Fruit fly (Drosophila melanogaster) whole organism, wandering third instar larva: ENCODE measurements around the gene CG15876.

ENCODE experiments used
- Abd-B ChIP-seq: fragments of >200 bp; optimal IDR thresholded peaks from 2 replicates; lab custom pipeline; 2017; ENCODE audit warnings: missing biosample characterization, missing genetic modification characterization
- CG32264 ChIP-seq: fragments of 200-800 bp; sonication (Bioruptor generic); optimal IDR thresholded peaks from 2 replicates; lab custom pipeline; 2016; ENCODE audit warnings: missing biosample characterization, missing genetic modification characterization
- CG9705 ChIP-seq: fragments of 200-800 bp; sonication (Bioruptor generic); optimal IDR thresholded peaks from 2 replicates; lab custom pipeline; 2018; ENCODE audit warnings: missing biosample characterization, mild to moderate bottlenecking, missing genetic modification characterization
- Dfd ChIP-seq: fragments of >200 bp; optimal IDR thresholded peaks from 2 replicates; lab custom pipeline; 2017; ENCODE audit warnings: missing biosample characterization, missing genetic modification characterization
- Dif ChIP-seq: fragments of 200-275, 200-300 bp; sonication (Bioruptor generic); optimal IDR thresholded peaks from 2 replicates; lab custom pipeline; 2018; ENCODE audit warnings: missing biosample characterization, missing genetic modification characterization; ENCODE audit not compliant: partially characterized antibody
- GATAd ChIP-seq: sonication (Bioruptor generic); optimal IDR thresholded peaks from 2 replicates; lab custom pipeline; 2016; ENCODE audit warnings: missing biosample characterization, missing genetic modification characterization
- Hnf4 ChIP-seq: fragments of 200-800 bp; sonication (Bioruptor generic); optimal IDR thresholded peaks from 2 replicates; lab custom pipeline; 2016; ENCODE audit warnings: missing biosample characterization, mild to moderate bottlenecking, missing genetic modification characterization
- Hr78 ChIP-seq: fragments of >200 bp; optimal IDR thresholded peaks from 2 replicates; lab custom pipeline; 2017; ENCODE audit warnings: missing biosample characterization, missing genetic modification characterization
- Hr83 ChIP-seq: fragments of 200-300 bp; sonication (Bioruptor generic); optimal IDR thresholded peaks from 2 replicates; lab custom pipeline; 2016; ENCODE audit warnings: missing biosample characterization, mild to moderate bottlenecking, missing genetic modification characterization, moderate library complexity; ENCODE audit not compliant: poor library complexity, severe bottlenecking
- Mio ChIP-seq: sonication (Bioruptor generic); optimal IDR thresholded peaks from 2 replicates; lab custom pipeline; 2016; ENCODE audit warnings: missing biosample characterization, missing genetic modification characterization
- Myc ChIP-seq: fragments of >200 bp; optimal IDR thresholded peaks from 2 replicates; lab custom pipeline; 2017
- N ChIP-seq: fragments of >200 bp; optimal IDR thresholded peaks from 2 replicates; lab custom pipeline; 2018; ENCODE audit warnings: missing biosample characterization, missing external identifiers, missing genetic modification characterization
- OdsH ChIP-seq: fragments of 200-800 bp; sonication (Bioruptor generic); optimal IDR thresholded peaks from 2 replicates; lab custom pipeline; 2016; ENCODE audit warnings: missing biosample characterization, mild to moderate bottlenecking, missing genetic modification characterization
- Rel ChIP-seq, 2 experiments: fragments of 200-800 bp; sonication (Bioruptor generic) in 1 of 2; optimal IDR thresholded peaks; 2 replicates in 1 of 2; 3 replicates in 1 of 2; lab custom pipeline; 2016 to 2019; ENCODE audit warnings: mild to moderate bottlenecking in 2 of 2, missing biosample characterization in 2 of 2, missing genetic modification characterization in 2 of 2, moderate library complexity in 1 of 2
- br ChIP-seq: fragments of 200-800 bp; sonication (Bioruptor generic); optimal IDR thresholded peaks from 2 replicates; lab custom pipeline; 2016; ENCODE audit warnings: missing biosample characterization, missing genetic modification characterization
- brk ChIP-seq: fragments of 200-800 bp; sonication (Bioruptor generic); optimal IDR thresholded peaks from 2 replicates; lab custom pipeline; 2016; ENCODE audit warnings: missing biosample characterization, mild to moderate bottlenecking, missing genetic modification characterization
- dl ChIP-seq, 2 experiments: fragments of 175-275, 200-275 bp in 1 of 2; fragments of 200-275 bp in 1 of 2; sonication (Bioruptor generic); optimal IDR thresholded peaks; lab custom pipeline; 2018; ENCODE audit warnings: mild to moderate bottlenecking in 2 of 2, missing biosample characterization in 2 of 2, missing genetic modification characterization in 2 of 2, moderate library complexity in 2 of 2; ENCODE audit not compliant: partially characterized antibody in 2 of 2, insufficient read depth in 1 of 2
- dmrt93B ChIP-seq: fragments of 200-800 bp; sonication (Bioruptor generic); optimal IDR thresholded peaks from 2 replicates; lab custom pipeline; 2018; ENCODE audit warnings: missing biosample characterization, mild to moderate bottlenecking, missing genetic modification characterization
- dsf ChIP-seq: sonication (Bioruptor generic); optimal IDR thresholded peaks from 2 replicates; lab custom pipeline; 2016; ENCODE audit warnings: missing biosample characterization, missing genetic modification characterization, borderline replicate concordance
- ey ChIP-seq: fragments of 200-800 bp; sonication (Bioruptor generic); optimal IDR thresholded peaks from 2 replicates; lab custom pipeline; 2016; ENCODE audit warnings: missing biosample characterization, missing genetic modification characterization
- fru ChIP-seq: fragments of 200-800 bp; sonication (Bioruptor generic); optimal IDR thresholded peaks from 3 replicates; lab custom pipeline; 2016; ENCODE audit warnings: missing biosample characterization, mild to moderate bottlenecking, missing genetic modification characterization
- jim ChIP-seq: fragments of 175-275, 200-325 bp; sonication (Bioruptor generic); optimal IDR thresholded peaks from 2 replicates; lab custom pipeline; 2016; ENCODE audit warnings: missing biosample characterization, mild to moderate bottlenecking, missing genetic modification characterization
- lola ChIP-seq: fragments of >200 bp; optimal IDR thresholded peaks from 2 replicates; lab custom pipeline; 2017; ENCODE audit warnings: missing biosample characterization, missing genetic modification characterization
- pan ChIP-seq: fragments of >200 bp; optimal IDR thresholded peaks from 2 replicates; lab custom pipeline; 2017
- sage ChIP-seq: fragments of 200-800 bp; sonication (Bioruptor generic); optimal IDR thresholded peaks from 2 replicates; lab custom pipeline; 2016; ENCODE audit warnings: missing biosample characterization, mild to moderate bottlenecking, missing genetic modification characterization
- sv ChIP-seq: fragments of 200-800 bp; sonication (Bioruptor generic); optimal IDR thresholded peaks from 3 replicates; lab custom pipeline; 2016; ENCODE audit warnings: missing biosample characterization, missing genetic modification characterization
- tai ChIP-seq: sonication (Bioruptor generic); optimal IDR thresholded peaks from 2 replicates; lab custom pipeline; 2016; ENCODE audit warnings: missing biosample characterization, missing genetic modification characterization
- usp ChIP-seq: fragments of >200 bp; optimal IDR thresholded peaks from 2 replicates; lab custom pipeline; 2017; ENCODE audit warnings: missing biosample characterization, missing genetic modification characterization

Gene CG15876

DNA sequence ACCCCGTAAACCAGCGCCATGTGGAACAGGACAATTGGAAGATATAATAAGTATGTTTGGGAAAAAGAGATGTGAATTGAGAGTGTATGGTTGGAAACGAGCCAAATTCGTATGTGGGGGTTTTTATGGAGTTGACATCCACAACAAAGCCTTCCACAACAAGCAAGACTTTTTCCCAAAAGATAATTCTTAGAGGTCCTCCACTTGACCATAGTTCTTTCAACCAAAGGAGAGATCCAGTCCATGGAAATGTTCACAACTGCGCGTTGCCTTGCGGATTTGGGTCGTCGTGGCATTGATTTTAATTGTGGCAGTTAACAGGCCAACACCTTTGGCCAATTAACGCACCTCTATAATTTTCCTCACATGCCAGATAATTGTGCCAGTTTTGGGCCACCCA is 4.7 kb downstream of the CG15876 start, which contains the start of gene CG18418:
Gene CG18418 (minus strand): TSS at position 101 of the 400 bp plus-strand sequence.
- no peak for TF ChIP-seq Myc
- no peak for TF ChIP-seq dl (GFP tag; optimal IDR thresholded peaks at IDR 0.05; lab: Kevin White, UChicago; ENCODE audit: insufficient read depth in 1 of 2, partially characterized antibody in 2 of 2)
- TF ChIP-seq sage (GFP tag; lab: Kevin White, UChicago): no peak
- TF ChIP-seq GATAd: no peak
- TF ChIP-seq Hnf4 (GFP tag; lab: Kevin White, UChicago): no peak
- TF ChIP-seq lola (GFP tag; lab: Kevin White, UChicago): no peak
- no peak for TF ChIP-seq brk

DNA sequence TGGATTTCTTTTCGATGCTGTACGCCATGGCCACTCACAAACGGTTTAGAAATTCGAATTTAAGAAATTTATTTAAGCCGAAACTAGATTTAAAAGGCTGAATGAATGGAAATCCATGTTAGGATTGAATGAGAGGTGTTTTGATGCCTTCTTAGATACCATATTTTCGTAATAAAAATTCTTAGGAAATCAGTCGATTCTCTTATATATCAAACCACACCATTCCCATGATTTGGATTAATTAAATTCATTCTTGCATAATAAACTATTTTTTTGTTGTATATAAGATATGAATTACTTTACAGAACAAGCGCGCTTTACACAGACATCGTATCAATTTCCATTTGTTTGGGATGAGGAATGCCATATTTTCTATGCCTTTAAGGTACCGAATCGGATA is 6.0 kb downstream of the CG15876 start, which contains the start of gene CG7514:
Gene CG7514 (minus strand): TSS at position 101 of the 400 bp plus-strand sequence.
- TF ChIP-seq fru (no peak), tai (GFP tag; lab: Kevin White, UChicago) (no peak), Abd-B (no peak), dl (GFP tag; optimal IDR thresholded peaks at IDR 0.05; lab: Kevin White, UChicago; ENCODE audit: insufficient read depth in 1 of 2, partially characterized antibody in 2 of 2) (no peak), br (GFP tag; lab: Kevin White, UChicago) (no peak), Dif (GFP tag; lab: Kevin White, UChicago) (no peak), sage (GFP tag; lab: Kevin White, UChicago) (no peak), CG32264 (no peak)

DNA sequence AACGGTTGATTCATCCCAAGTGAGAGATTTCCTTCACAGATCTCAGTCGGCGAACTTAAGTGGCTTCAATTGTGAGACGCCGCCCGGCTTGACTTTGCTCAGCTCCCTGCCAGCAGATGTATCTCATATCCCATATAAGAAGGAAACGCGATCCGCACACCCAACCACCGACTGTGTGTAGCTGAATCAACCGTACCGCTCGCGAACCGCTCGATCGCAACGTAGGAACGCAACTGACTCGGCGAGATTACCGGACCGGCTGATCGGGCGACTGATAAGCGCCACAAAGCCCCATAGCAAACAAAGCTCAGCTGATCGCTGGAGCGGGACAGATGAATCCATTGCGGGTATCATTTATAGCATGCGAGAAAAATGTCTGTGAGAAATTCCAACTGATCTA is 7.5 kb downstream of the CG15876 start, which contains the start of gene axo:
Gene axo (minus strand): TSS at position 185 of the 400 bp plus-strand sequence.
- TF ChIP-seq Rel (GFP tag; optimal IDR thresholded peaks at IDR 0.05; lab: Kevin White, UChicago): no peak
- TF ChIP-seq Rel (tag; optimal IDR thresholded peaks at IDR 0.05; lab: Kevin White, UChicago): peak; percentile 11
- TF ChIP-seq Hr78 (GFP tag; lab: Kevin White, UChicago): no peak
- no peak for TF ChIP-seq usp

DNA sequence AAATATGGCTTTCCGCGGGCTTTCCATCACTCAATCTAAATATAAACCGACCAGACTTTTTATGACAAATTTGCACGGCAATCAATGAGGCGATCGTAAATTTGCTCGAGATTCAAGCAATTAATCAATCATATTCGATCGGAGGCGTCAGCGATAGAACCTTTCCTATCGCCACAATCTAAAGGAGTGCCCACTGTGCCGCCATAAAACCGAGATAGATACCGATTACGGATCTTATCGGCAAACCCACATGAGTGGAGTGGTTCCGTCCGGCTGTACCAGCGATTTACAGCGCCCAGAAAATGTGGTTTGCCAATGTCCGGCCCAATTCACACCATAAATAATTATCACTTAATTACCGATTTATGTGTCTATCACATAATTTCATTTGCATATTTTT is 8.0 kb downstream of the CG15876 start:
- TF ChIP-seq OdsH: no peak
- TF ChIP-seq Myc: no peak
- no peak for TF ChIP-seq ey (GFP tag; lab: Kevin White, UChicago)
- no peak for TF ChIP-seq Hnf4 (GFP tag; lab: Kevin White, UChicago)
- no peak for TF ChIP-seq pan (lab: Kevin White, UChicago)
- TF ChIP-seq N (GFP tag; lab: Kevin White, UChicago): no peak
- TF ChIP-seq tai (GFP tag; lab: Kevin White, UChicago): no peak
- TF ChIP-seq CG9705 (GFP tag; lab: Kevin White, UChicago): no peak
- no peak for TF ChIP-seq Dfd (GFP tag; lab: Kevin White, UChicago)
- no peak for TF ChIP-seq sage (GFP tag; lab: Kevin White, UChicago)
- TF ChIP-seq, all 38 proteins: peak for 0

DNA sequence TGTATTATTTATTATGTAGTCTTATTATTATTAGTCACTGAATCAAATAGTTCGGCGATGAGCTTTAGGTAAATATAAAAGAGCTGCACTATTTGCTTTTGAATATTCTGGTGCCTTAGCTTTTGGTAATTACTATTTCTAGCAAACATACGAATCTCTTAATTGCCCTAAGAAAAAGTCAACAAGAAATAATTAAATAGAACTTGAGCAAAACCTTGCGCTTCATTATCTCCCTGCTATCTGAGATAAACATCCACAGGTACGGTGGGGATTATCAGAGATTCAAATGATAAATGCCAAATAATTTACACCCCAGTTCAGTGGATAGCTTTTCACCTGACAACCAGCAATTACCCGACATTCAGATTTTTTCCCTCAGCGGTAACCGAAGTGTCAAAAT is 8.6 kb downstream of the CG15876 start:
- TF ChIP-seq ey (GFP tag; lab: Kevin White, UChicago): no peak

DNA sequence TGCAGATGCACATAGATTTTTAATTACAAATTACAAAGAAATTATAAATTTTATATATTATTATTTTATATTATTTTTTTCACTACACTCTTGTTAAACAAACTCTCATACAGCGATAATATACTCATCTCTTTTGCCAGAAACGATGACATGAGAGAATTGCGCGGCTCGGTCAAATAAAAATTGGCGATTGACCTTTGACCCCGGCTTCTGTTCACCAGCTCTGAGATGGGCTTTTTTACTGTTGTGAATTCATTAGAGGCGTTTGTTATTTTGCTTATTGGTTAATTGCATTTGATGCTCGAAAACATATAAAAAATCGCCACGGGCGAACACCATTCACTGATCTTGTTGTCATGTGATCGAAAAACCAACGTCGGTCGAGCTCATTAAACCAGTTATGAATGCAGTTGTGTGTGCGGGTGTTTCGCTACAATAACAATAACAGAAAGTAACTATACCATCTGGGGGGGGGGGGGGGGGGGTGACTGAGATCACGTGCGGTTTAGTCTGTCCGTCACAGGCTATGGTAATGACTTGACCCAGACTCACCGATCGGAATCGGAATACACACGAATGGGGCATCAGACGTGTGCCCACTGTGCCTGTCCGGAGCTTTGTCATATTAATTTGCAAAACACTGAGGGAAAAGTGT is 9.9 kb downstream of the CG15876 start:
- TF ChIP-seq jim (GFP tag; lab: Kevin White, UChicago) (no peak), fru (no peak), brk (no peak), usp (no peak), pan (lab: Kevin White, UChicago) (no peak), Abd-B (no peak), sage (GFP tag; lab: Kevin White, UChicago) (no peak), sv (GFP tag; lab: Kevin White, UChicago) (no peak), dsf (no peak), N (GFP tag; lab: Kevin White, UChicago) (no peak), CG9705 (GFP tag; lab: Kevin White, UChicago) (no peak), tai (GFP tag; lab: Kevin White, UChicago) (no peak), dmrt93B (GFP tag; lab: Kevin White, UChicago) (no peak)

DNA sequence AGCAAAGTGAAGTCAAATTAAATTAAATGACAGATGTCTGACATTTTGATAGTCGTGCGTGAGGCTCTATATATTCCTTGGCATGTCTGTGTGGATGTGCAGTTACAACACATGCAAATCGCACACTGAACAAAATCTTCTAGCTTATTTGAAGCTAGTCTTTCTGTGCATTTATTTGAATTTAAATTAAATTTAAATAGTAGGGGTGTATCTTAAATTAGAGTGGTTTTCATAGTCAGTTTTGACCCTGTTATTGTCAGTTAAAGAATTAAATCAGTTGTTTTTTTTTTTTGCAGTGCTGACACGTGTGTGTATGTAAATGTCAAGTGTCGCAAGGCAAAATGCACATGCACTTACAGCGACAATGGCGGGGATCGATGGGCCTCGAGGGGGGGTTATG is 15.6 kb downstream of the CG15876 start:
- TF ChIP-seq tai (GFP tag; lab: Kevin White, UChicago) (no peak), OdsH (no peak), Hnf4 (GFP tag; lab: Kevin White, UChicago) (no peak), dl (GFP tag; optimal IDR thresholded peaks at IDR 0.05; lab: Kevin White, UChicago; ENCODE audit: insufficient read depth in 1 of 2, partially characterized antibody in 2 of 2) (no peak), Rel (GFP tag; optimal IDR thresholded peaks at IDR 0.05; lab: Kevin White, UChicago) (no peak), Rel (tag; optimal IDR thresholded peaks at IDR 0.05; lab: Kevin White, UChicago) (no peak), brk (no peak), Hr83 (GFP tag; lab: Kevin White, UChicago) (no peak), dmrt93B (GFP tag; lab: Kevin White, UChicago) (no peak), Mio (GFP tag; lab: Kevin White, UChicago) (no peak)
